Worm (Caenorhabditis elegans): ENCODE measurements around the gene cdc-73.

- no peak for TF ChIP-seq nhr-237 (tag; optimal IDR thresholded peaks at IDR 0.05)
- TF ChIP-seq tbx-8 (GFP tag; optimal IDR thresholded peaks at IDR 0.05), result no peak
- no peak for TF ChIP-seq mls-2 (tag; optimal IDR thresholded peaks at IDR 0.05)
- no peak for TF ChIP-seq blmp-1 (tag; optimal IDR thresholded peaks at IDR 0.05)
- TF ChIP-seq nhr-12 (tag; optimal IDR thresholded peaks at IDR 0.05), result no peak
- no peak for TF ChIP-seq mab-5 (tag; optimal IDR thresholded peaks at IDR 0.05)
- no peak for TF ChIP-seq elt-3 (tag; optimal IDR thresholded peaks at IDR 0.05)
- no peak for TF ChIP-seq nhr-76 (tag; optimal IDR thresholded peaks at IDR 0.05)
- no peak for TF ChIP-seq pha-4 (tag; optimal IDR thresholded peaks at IDR 0.05)
- TF ChIP-seq cnd-1 (tag; optimal IDR thresholded peaks at IDR 0.05), result no peak
- TF ChIP-seq sem-2 (GFP tag; optimal IDR thresholded peaks at IDR 0.05), result no peak
- no peak for TF ChIP-seq unc-62 (GFP tag; optimal IDR thresholded peaks at IDR 0.05)
- TF ChIP-seq snpc-4 (tag; optimal IDR thresholded peaks at IDR 0.05), result no peak
Observed at ce11 chrIV:4009923-4010322, 32.5 kb upstream of the cdc-73 start.
